Fruit fly (Drosophila melanogaster): ENCODE results near the gene CG9426.

DNA sequence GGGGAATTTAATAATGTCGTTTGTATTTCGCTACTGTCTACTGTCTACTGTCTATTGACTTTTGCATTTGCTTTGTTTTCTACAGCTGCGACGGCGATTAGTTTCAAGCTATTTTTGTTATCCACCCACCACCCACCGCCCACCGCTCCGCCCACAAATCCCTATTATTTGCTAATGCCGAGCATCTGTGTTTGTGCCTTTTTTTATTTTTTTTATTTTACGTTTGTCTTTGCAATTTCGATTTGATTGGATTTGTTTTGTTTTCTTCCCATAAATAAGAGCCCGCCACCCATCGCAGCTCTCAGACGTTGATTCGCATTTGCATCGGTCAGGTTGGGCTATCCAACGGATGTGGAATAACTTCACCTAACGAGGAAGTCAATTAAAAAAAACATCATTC is 16.5 kb upstream of the CG9426 start, which contains the start of gene Jhbp14:
- TF ChIP-seq h (optimal IDR thresholded peaks at IDR 0.05): no peak
- no peak for TF ChIP-seq Myc (optimal IDR thresholded peaks at IDR 0.05)
- TF ChIP-seq insv (optimal IDR thresholded peaks at IDR 0.05): no peak
- TF ChIP-seq psq (optimal IDR thresholded peaks at IDR 0.05): no peak
- TF ChIP-seq Sin3A (optimal IDR thresholded peaks at IDR 0.05): no peak
- TF ChIP-seq ttk (optimal IDR thresholded peaks at IDR 0.05): no peak

Measured in Kc167 (cell line).